Worm (Caenorhabditis elegans) whole organism, L2 larva: ENCODE data around the gene F09E5.3.

ENCODE experiments used
- C34F6.9 ChIP-seq: fragments of 150-350 bp; optimal IDR thresholded peaks from 2 replicates; lab custom pipeline; 2014; ENCODE audit warnings: missing biosample characterization, missing genetic modification characterization
- F13H6.1 ChIP-seq: sonication (generic microtip); optimal IDR thresholded peaks from 2 replicates; lab custom pipeline; 2016; ENCODE audit warnings: missing genetic modification characterization, missing compliant biosample characterization
- R02D3.7 ChIP-seq: fragments of 150-350 bp; optimal IDR thresholded peaks from 2 replicates; lab custom pipeline; 2014; ENCODE audit warnings: missing biosample characterization, missing genetic modification characterization
- Y55F3AM.14 ChIP-seq: fragments of 200-800 bp; sonication (Bioruptor generic); optimal IDR thresholded peaks from 2 replicates; lab custom pipeline; 2018; ENCODE audit warnings: mild to moderate bottlenecking, missing genetic modification characterization, missing compliant biosample characterization
- ZK546.5 ChIP-seq: sonication (generic microtip); optimal IDR thresholded peaks from 2 replicates; lab custom pipeline; 2017; ENCODE audit warnings: missing biosample characterization, missing genetic modification characterization
- alr-1 ChIP-seq: fragments of 150-350 bp; optimal IDR thresholded peaks from 2 replicates; lab custom pipeline; 2014; ENCODE audit warnings: missing biosample characterization, missing genetic modification characterization
- aly-2 ChIP-seq: fragments of 150-350 bp; optimal IDR thresholded peaks from 2 replicates; lab custom pipeline; 2014; ENCODE audit warnings: missing biosample characterization, missing genetic modification characterization
- ama-1 ChIP-seq: fragments of 150-350 bp; optimal IDR thresholded peaks from 2 replicates; lab custom pipeline; 2018; ENCODE audit warnings: inconsistent platforms
- blmp-1 ChIP-seq: sonication (generic microtip); optimal IDR thresholded peaks from 2 replicates; lab custom pipeline; 2017; ENCODE audit warnings: missing genetic modification characterization, mild to moderate bottlenecking, missing compliant biosample characterization, antibody characterized with exemption, moderate library complexity; ENCODE audit not compliant: insufficient read depth
- ceh-16 ChIP-seq: fragments of 150-350 bp; optimal IDR thresholded peaks from 2 replicates; lab custom pipeline; 2014; ENCODE audit warnings: missing biosample characterization, missing genetic modification characterization
- ceh-82 ChIP-seq: fragments of 150-350 bp; optimal IDR thresholded peaks from 2 replicates; lab custom pipeline; 2014; ENCODE audit warnings: missing biosample characterization, missing genetic modification characterization
- crh-2 ChIP-seq: sonication (generic microtip); optimal IDR thresholded peaks from 2 replicates; lab custom pipeline; 2017; ENCODE audit warnings: missing biosample characterization, missing genetic modification characterization
- dmd-4 ChIP-seq: sonication (generic microtip); optimal IDR thresholded peaks from 2 replicates; lab custom pipeline; 2017; ENCODE audit warnings: missing biosample characterization, missing genetic modification characterization
- egl-27 ChIP-seq: sonication (generic microtip); optimal IDR thresholded peaks from 3 replicates; lab custom pipeline; 2017; ENCODE audit warnings: missing biosample characterization, missing genetic modification reagents, missing genetic modification characterization
- elt-1 ChIP-seq: fragments of 150-350 bp; optimal IDR thresholded peaks from 2 replicates; lab custom pipeline; 2014; ENCODE audit warnings: missing biosample characterization, missing genetic modification characterization
- elt-3 ChIP-seq: sonication (generic microtip); optimal IDR thresholded peaks from 2 replicates; lab custom pipeline; 2017; ENCODE audit warnings: missing biosample characterization, missing genetic modification characterization
- fos-1 ChIP-seq: fragments of 150-350 bp; optimal IDR thresholded peaks from 2 replicates; lab custom pipeline; 2014; ENCODE audit warnings: missing biosample characterization, missing genetic modification characterization
- gmeb-1 ChIP-seq: fragments of 150-350 bp; optimal IDR thresholded peaks from 2 replicates; lab custom pipeline; 2014; ENCODE audit warnings: missing biosample characterization, missing genetic modification characterization
- lin-11 ChIP-seq: fragments of 150-350 bp; sonication (generic microtip); optimal IDR thresholded peaks from 2 replicates; lab custom pipeline; 2014; ENCODE audit warnings: missing biosample characterization, missing genetic modification characterization, inconsistent platforms, mixed read lengths
- lin-13 ChIP-seq: fragments of 150-350 bp; optimal IDR thresholded peaks from 2 replicates; lab custom pipeline; 2014; ENCODE audit warnings: missing biosample characterization, missing genetic modification reagents, missing genetic modification characterization
- lin-39 ChIP-seq: fragments of 150-350 bp; optimal IDR thresholded peaks from 2 replicates; lab custom pipeline; 2014; ENCODE audit warnings: missing biosample characterization, missing genetic modification reagents, missing genetic modification characterization
- lsy-2 ChIP-seq, 2 experiments: fragments of 150-350 bp in 1 of 2; sonication (generic microtip) in 1 of 2; optimal IDR thresholded peaks; 2 replicates each; lab custom pipeline; 2014 to 2017; ENCODE audit warnings: missing biosample characterization in 2 of 2, missing genetic modification characterization in 2 of 2
- mab-5 ChIP-seq: fragments of 150-350 bp; optimal IDR thresholded peaks from 2 replicates; lab custom pipeline; 2014; ENCODE audit warnings: missing biosample characterization, missing genetic modification characterization
- mbf-1 ChIP-seq: sonication (generic microtip); optimal IDR thresholded peaks from 2 replicates; lab custom pipeline; 2017; ENCODE audit warnings: missing biosample characterization, missing genetic modification characterization
- mdl-1 ChIP-seq, 2 experiments: fragments of 150-350 bp in 1 of 2; sonication (generic microtip) in 1 of 2; optimal IDR thresholded peaks; 2 replicates each; lab custom pipeline; 2017; ENCODE audit warnings: missing biosample characterization in 2 of 2, missing genetic modification characterization in 2 of 2
- nhr-10 ChIP-seq: sonication (generic microtip); optimal IDR thresholded peaks from 2 replicates; lab custom pipeline; 2017; ENCODE audit warnings: missing biosample characterization, missing genetic modification characterization
- nhr-11 ChIP-seq: fragments of 150-350 bp; optimal IDR thresholded peaks from 2 replicates; lab custom pipeline; 2014; ENCODE audit warnings: missing biosample characterization, missing genetic modification characterization
- nhr-12 ChIP-seq: fragments of 150-350 bp; optimal IDR thresholded peaks from 2 replicates; lab custom pipeline; 2014; ENCODE audit warnings: missing biosample characterization, missing genetic modification characterization
- nhr-129 ChIP-seq: fragments of 150-350 bp; optimal IDR thresholded peaks from 2 replicates; lab custom pipeline; 2014; ENCODE audit warnings: missing biosample characterization, missing genetic modification characterization
- nhr-21 ChIP-seq: fragments of 150-350 bp; optimal IDR thresholded peaks from 2 replicates; lab custom pipeline; 2014; ENCODE audit warnings: missing biosample characterization, missing genetic modification characterization
- nhr-23 ChIP-seq: fragments of 150-350 bp; optimal IDR thresholded peaks from 2 replicates; lab custom pipeline; 2014; ENCODE audit warnings: missing biosample characterization, missing genetic modification reagents, missing genetic modification characterization
- nhr-237 ChIP-seq: fragments of 150-350 bp; optimal IDR thresholded peaks from 2 replicates; lab custom pipeline; 2014; ENCODE audit warnings: missing biosample characterization, missing genetic modification characterization
- nhr-25 ChIP-seq: fragments of 150-350 bp; sonication (generic microtip); optimal IDR thresholded peaks from 3 replicates; lab custom pipeline; 2014; ENCODE audit warnings: missing biosample characterization, missing genetic modification characterization
- nhr-6 ChIP-seq: fragments of 150-350 bp; optimal IDR thresholded peaks from 2 replicates; lab custom pipeline; 2014; ENCODE audit warnings: missing biosample characterization, missing genetic modification characterization
- nhr-77 ChIP-seq: fragments of 150-350 bp; optimal IDR thresholded peaks from 2 replicates; lab custom pipeline; 2014; ENCODE audit warnings: missing biosample characterization, missing genetic modification characterization
- peb-1 ChIP-seq: fragments of 150-350 bp; optimal IDR thresholded peaks from 2 replicates; lab custom pipeline; 2014; ENCODE audit warnings: missing biosample characterization, missing genetic modification characterization
- sem-4 ChIP-seq: fragments of 150-350 bp; optimal IDR thresholded peaks from 2 replicates; lab custom pipeline; 2014; ENCODE audit warnings: missing biosample characterization, missing genetic modification reagents, missing genetic modification characterization
- skn-1 ChIP-seq: sonication (generic microtip); optimal IDR thresholded peaks from 2 replicates; lab custom pipeline; 2017; ENCODE audit warnings: missing biosample characterization, missing genetic modification characterization
- sma-3 ChIP-seq: sonication (generic microtip); optimal IDR thresholded peaks from 2 replicates; lab custom pipeline; 2016; ENCODE audit warnings: missing genetic modification reagents, missing genetic modification characterization, missing compliant biosample characterization
- sma-9 ChIP-seq, 2 experiments: fragments of 150-350 bp in 1 of 2; sonication (generic microtip) in 1 of 2; optimal IDR thresholded peaks; 2 replicates each; lab custom pipeline; 2014 to 2016; ENCODE audit warnings: missing genetic modification characterization in 2 of 2, mild to moderate bottlenecking in 1 of 2, missing biosample characterization in 1 of 2, missing compliant biosample characterization in 1 of 2, missing genetic modification reagents in 1 of 2, moderate library complexity in 1 of 2
- snpc-4 ChIP-seq: fragments of 150-350 bp; optimal IDR thresholded peaks from 2 replicates; lab custom pipeline; 2014; ENCODE audit warnings: missing biosample characterization, missing genetic modification characterization
- unc-39 ChIP-seq: fragments of 150-350 bp; optimal IDR thresholded peaks from 2 replicates; lab custom pipeline; 2014; ENCODE audit warnings: missing biosample characterization, missing genetic modification characterization
- unc-55 ChIP-seq: fragments of 150-350 bp; sonication (generic microtip); optimal IDR thresholded peaks from 3 replicates; lab custom pipeline; 2014; ENCODE audit warnings: missing biosample characterization, missing genetic modification reagents, missing genetic modification characterization
- unc-62 ChIP-seq: fragments of 150-350 bp; optimal IDR thresholded peaks from 2 replicates; lab custom pipeline; 2014; ENCODE audit warnings: missing biosample characterization, missing genetic modification reagents, missing genetic modification characterization
- zag-1 ChIP-seq: fragments of 150-350 bp; optimal IDR thresholded peaks from 2 replicates; lab custom pipeline; 2014; ENCODE audit warnings: missing biosample characterization, missing genetic modification characterization
- ztf-1 ChIP-seq: fragments of 200-800 bp; sonication (Bioruptor generic); conservative IDR thresholded peaks from 2 replicates; pipeline ENCODE4 v1.3.6; 2022; ENCODE audit warnings: missing genetic modification characterization, missing compliant biosample characterization
- ztf-11 ChIP-seq: sonication (generic microtip); optimal IDR thresholded peaks from 2 replicates; lab custom pipeline; 2017; ENCODE audit warnings: missing biosample characterization, missing genetic modification characterization
- ztf-4 ChIP-seq: fragments of 150-350 bp; optimal IDR thresholded peaks from 2 replicates; lab custom pipeline; 2014; ENCODE audit warnings: missing biosample characterization, missing genetic modification characterization

F09E5.3 gene

ce11 chrII:5379614-5380077 lies 5.8 kb downstream of the F09E5.3 start, which contains the start of gene pkc-3:
TSS of gene pkc-3 (plus strand) at chrII:5380027.
- TF ChIP-seq dmd-4 (tag; lab: Kevin White, UChicago): no peak
- TF ChIP-seq nhr-10: no peak
- TF ChIP-seq nhr-77 (tag; lab: Kevin White, UChicago): no peak
- no peak for TF ChIP-seq ceh-82
- TF ChIP-seq unc-55 (GFP tag; lab: Kevin White, UChicago): peak; percentile 21
- no peak for TF ChIP-seq mdl-1 (tag; optimal IDR thresholded peaks at IDR 0.05; lab: Kevin White, UChicago)
- no peak for TF ChIP-seq ztf-11 (tag; lab: Kevin White, UChicago)
- no peak for TF ChIP-seq Y55F3AM.14
- no peak for TF ChIP-seq nhr-237 (tag; lab: Kevin White, UChicago)
- peak; percentile 85 for TF ChIP-seq sma-3 (GFP tag; lab: Kevin White, UChicago)
- peak; percentile 98 for TF ChIP-seq fos-1 (tag; lab: Kevin White, UChicago)
- TF ChIP-seq C34F6.9 (tag; lab: Kevin White, UChicago): peak; percentile 17
- TF ChIP-seq elt-1 (tag; lab: Kevin White, UChicago): no peak
- no peak for TF ChIP-seq nhr-6 (tag; lab: Kevin White, UChicago)
- peak; percentile 86 for TF ChIP-seq nhr-25
- TF ChIP-seq mbf-1: no peak
- TF ChIP-seq unc-62 (GFP tag; lab: Kevin White, UChicago): no peak
- peak; percentile 61 for TF ChIP-seq sma-9 (GFP tag; optimal IDR thresholded peaks at IDR 0.05; lab: Kevin White, UChicago)
- TF ChIP-seq sma-9 (tag; optimal IDR thresholded peaks at IDR 0.05; lab: Kevin White, UChicago): no peak
- no peak for TF ChIP-seq skn-1
- peak; percentile 78 for TF ChIP-seq nhr-129 (tag; lab: Kevin White, UChicago)
- TF ChIP-seq ZK546.5 (tag; lab: Kevin White, UChicago): no peak
- peak; percentile 78 for TF ChIP-seq nhr-21 (tag; lab: Kevin White, UChicago)
- TF ChIP-seq lsy-2 (tag; optimal IDR thresholded peaks at IDR 0.05; lab: Kevin White, UChicago): peak in 1 of 2 experiments; percentile 65
- no peak for TF ChIP-seq peb-1 (tag; lab: Kevin White, UChicago)
- no peak for TF ChIP-seq egl-27 (tag; lab: Kevin White, UChicago)
- TF ChIP-seq elt-3: no peak
- TF ChIP-seq R02D3.7 (tag; lab: Kevin White, UChicago): no peak
- TF ChIP-seq nhr-23 (tag; lab: Kevin White, UChicago): no peak
- TF ChIP-seq F13H6.1: peak; percentile 62
- peak; percentile 51 for TF ChIP-seq lin-13 (GFP tag; lab: Kevin White, UChicago)
- peak; percentile 56 for TF ChIP-seq ztf-4 (tag; lab: Kevin White, UChicago)
- peak; percentile 48 for TF ChIP-seq ama-1 (lab: Kevin White, UChicago)
- TF ChIP-seq nhr-12 (tag; lab: Kevin White, UChicago): no peak
- TF ChIP-seq snpc-4 (tag; lab: Kevin White, UChicago): no peak
- no peak for TF ChIP-seq unc-39
- TF ChIP-seq nhr-11 (tag; lab: Kevin White, UChicago): no peak
- TF ChIP-seq sem-4 (tag; lab: Kevin White, UChicago): peak; percentile 5
- no peak for TF ChIP-seq lin-39
- peak; percentile 60 for TF ChIP-seq gmeb-1 (tag; lab: Kevin White, UChicago)
- TF ChIP-seq ceh-16 (tag; lab: Kevin White, UChicago): no peak
- TF ChIP-seq crh-2 (tag; lab: Kevin White, UChicago): peak; percentile 71
- TF ChIP-seq aly-2 (tag; lab: Kevin White, UChicago): no peak
- TF ChIP-seq alr-1 (tag; lab: Kevin White, UChicago): no peak
- peak; percentile 50 for TF ChIP-seq blmp-1 (tag; lab: Kevin White, UChicago)
- TF ChIP-seq zag-1 (tag; lab: Kevin White, UChicago): no peak
- TF ChIP-seq lin-11 (tag; lab: Kevin White, UChicago): no peak
- no peak for TF ChIP-seq mab-5
- TF ChIP-seq ztf-1: no peak
